Fruit fly (Drosophila melanogaster): ENCODE data around the gene CG11068.

CG11068 gene

dm6 chrX:13993144-13993700, 38.2 kb downstream of the CG11068 start:
- TF ChIP-seq br (GFP tag; optimal IDR thresholded peaks at IDR 0.05): no peak
- no peak for TF ChIP-seq fru (GFP tag; optimal IDR thresholded peaks at IDR 0.05)
- TF ChIP-seq CG9705 (GFP tag; optimal IDR thresholded peaks at IDR 0.05): peak; percentile 9
- peak; percentile 81 for TF ChIP-seq Sp1 (GFP tag; optimal IDR thresholded peaks at IDR 0.05)
- no peak for TF ChIP-seq Abd-B (GFP tag; optimal IDR thresholded peaks at IDR 0.05)
- TF ChIP-seq psq (GFP tag; optimal IDR thresholded peaks at IDR 0.05): peak; percentile 23
- no peak for TF ChIP-seq dsf (GFP tag; optimal IDR thresholded peaks at IDR 0.05; ENCODE audit: borderline replicate concordance)
- no peak for TF ChIP-seq GATAd (GFP tag; optimal IDR thresholded peaks at IDR 0.05)
- no peak for TF ChIP-seq HLH106 (tag; optimal IDR thresholded peaks at IDR 0.05)
- no peak for TF ChIP-seq dl (GFP tag; optimal IDR thresholded peaks at IDR 0.05; ENCODE audit: insufficient read depth in 1 of 2, partially characterized antibody in 2 of 2)
- no peak for TF ChIP-seq dmrt93B (GFP tag; optimal IDR thresholded peaks at IDR 0.05)
- TF ChIP-seq Dfd (GFP tag; optimal IDR thresholded peaks at IDR 0.05): no peak
- TF ChIP-seq lola (GFP tag; optimal IDR thresholded peaks at IDR 0.05): no peak
- TF ChIP-seq Rel (GFP tag; optimal IDR thresholded peaks at IDR 0.05): no peak
- TF ChIP-seq Rel (tag; optimal IDR thresholded peaks at IDR 0.05): peak; percentile 37
- no peak for TF ChIP-seq Hr83 (GFP tag; optimal IDR thresholded peaks at IDR 0.05; ENCODE audit: poor library complexity, severe bottlenecking)
- TF ChIP-seq N (GFP tag; optimal IDR thresholded peaks at IDR 0.05): no peak
- no peak for TF ChIP-seq sage (GFP tag; optimal IDR thresholded peaks at IDR 0.05)
- TF ChIP-seq tai (GFP tag; optimal IDR thresholded peaks at IDR 0.05): no peak
- no peak for TF ChIP-seq h (GFP tag; optimal IDR thresholded peaks at IDR 0.05)
- no peak for TF ChIP-seq CG32264 (GFP tag; optimal IDR thresholded peaks at IDR 0.05)
- TF ChIP-seq jim (GFP tag; optimal IDR thresholded peaks at IDR 0.05): no peak
- peak; percentile 66 for TF ChIP-seq CrebA (GFP tag; optimal IDR thresholded peaks at IDR 0.05; ENCODE audit: borderline replicate concordance)
- TF ChIP-seq Dif (GFP tag; optimal IDR thresholded peaks at IDR 0.05; ENCODE audit: partially characterized antibody): no peak
- TF ChIP-seq pan (optimal IDR thresholded peaks at IDR 0.05): no peak
- no peak for TF ChIP-seq sv (GFP tag; optimal IDR thresholded peaks at IDR 0.05)
- TF ChIP-seq ey (GFP tag; optimal IDR thresholded peaks at IDR 0.05): no peak
- TF ChIP-seq brk (GFP tag; optimal IDR thresholded peaks at IDR 0.05): no peak
- TF ChIP-seq usp (GFP tag; optimal IDR thresholded peaks at IDR 0.05): no peak
- no peak for TF ChIP-seq Hr78 (GFP tag; optimal IDR thresholded peaks at IDR 0.05)
- no peak for TF ChIP-seq woc (GFP tag; optimal IDR thresholded peaks at IDR 0.05)
- TF ChIP-seq rgr (GFP tag; optimal IDR thresholded peaks at IDR 0.05): no peak
- no peak for TF ChIP-seq OdsH (GFP tag; optimal IDR thresholded peaks at IDR 0.05)
- no peak for TF ChIP-seq Jra (GFP tag; optimal IDR thresholded peaks at IDR 0.05)
- no peak for TF ChIP-seq Myc (optimal IDR thresholded peaks at IDR 0.05)

DNA sequence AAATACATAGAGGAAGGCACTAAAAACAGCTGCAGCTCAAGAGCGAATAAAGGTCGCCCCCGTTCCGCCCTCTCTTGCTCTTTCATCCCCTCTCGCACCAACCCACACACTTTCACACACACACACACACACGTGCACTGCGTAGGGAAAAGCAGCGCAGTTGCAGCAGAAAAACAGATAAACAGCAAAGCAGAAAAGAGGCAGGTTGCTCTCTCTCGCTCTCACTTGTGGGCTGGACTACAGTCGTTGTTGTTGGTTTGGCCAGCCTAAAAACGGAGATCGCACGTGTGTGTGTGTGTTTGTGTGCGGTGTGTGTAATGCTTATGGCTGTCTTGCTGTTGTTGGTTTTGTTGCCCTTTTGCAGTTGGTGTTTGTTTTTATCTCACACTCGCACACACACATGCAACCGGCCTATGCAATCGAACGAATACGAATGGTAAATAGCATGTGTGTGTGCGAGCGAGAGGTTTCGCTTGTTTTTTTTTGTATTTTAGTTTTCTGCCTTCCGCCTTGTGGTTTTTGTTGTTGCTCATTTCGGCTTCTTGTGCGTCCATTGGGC, 39.8 kb downstream of the CG11068 start:
- TF ChIP-seq brk (GFP tag; optimal IDR thresholded peaks at IDR 0.05) (no peak), woc (GFP tag; optimal IDR thresholded peaks at IDR 0.05) (no peak), CrebA (GFP tag; optimal IDR thresholded peaks at IDR 0.05; ENCODE audit: borderline replicate concordance) (peak; percentile 56), Hr78 (GFP tag; optimal IDR thresholded peaks at IDR 0.05) (no peak), sv (GFP tag; optimal IDR thresholded peaks at IDR 0.05) (no peak), lola (GFP tag; optimal IDR thresholded peaks at IDR 0.05) (no peak), Rel (GFP tag; optimal IDR thresholded peaks at IDR 0.05) (no peak), Rel (tag; optimal IDR thresholded peaks at IDR 0.05) (peak; percentile 7), rgr (GFP tag; optimal IDR thresholded peaks at IDR 0.05) (peak; percentile 36), Hr83 (GFP tag; optimal IDR thresholded peaks at IDR 0.05; ENCODE audit: poor library complexity, severe bottlenecking) (peak; percentile 45), sage (GFP tag; optimal IDR thresholded peaks at IDR 0.05) (no peak), psq (GFP tag; optimal IDR thresholded peaks at IDR 0.05) (peak; percentile 74), dsf (GFP tag; optimal IDR thresholded peaks at IDR 0.05; ENCODE audit: borderline replicate concordance) (no peak), CG32264 (GFP tag; optimal IDR thresholded peaks at IDR 0.05) (no peak), Myc (optimal IDR thresholded peaks at IDR 0.05) (no peak), Jra (GFP tag; optimal IDR thresholded peaks at IDR 0.05) (peak; percentile 46), Sp1 (GFP tag; optimal IDR thresholded peaks at IDR 0.05) (peak; percentile 56), h (GFP tag; optimal IDR thresholded peaks at IDR 0.05) (peak; percentile 53), ey (GFP tag; optimal IDR thresholded peaks at IDR 0.05) (no peak), HLH106 (tag; optimal IDR thresholded peaks at IDR 0.05) (no peak), tai (GFP tag; optimal IDR thresholded peaks at IDR 0.05) (no peak), Dif (GFP tag; optimal IDR thresholded peaks at IDR 0.05; ENCODE audit: partially characterized antibody) (no peak), dmrt93B (GFP tag; optimal IDR thresholded peaks at IDR 0.05) (peak; percentile 8), fru (GFP tag; optimal IDR thresholded peaks at IDR 0.05) (no peak), N (GFP tag; optimal IDR thresholded peaks at IDR 0.05) (peak; percentile 43), Dfd (GFP tag; optimal IDR thresholded peaks at IDR 0.05) (peak; percentile 47), Abd-B (GFP tag; optimal IDR thresholded peaks at IDR 0.05) (no peak), dl (GFP tag; optimal IDR thresholded peaks at IDR 0.05; ENCODE audit: insufficient read depth in 1 of 2, partially characterized antibody in 2 of 2) (no peak), usp (GFP tag; optimal IDR thresholded peaks at IDR 0.05) (no peak), OdsH (GFP tag; optimal IDR thresholded peaks at IDR 0.05) (no peak), Vsx2 (GFP tag; optimal IDR thresholded peaks at IDR 0.05; ENCODE audit: partially characterized antibody) (no peak), jim (GFP tag; optimal IDR thresholded peaks at IDR 0.05) (peak; percentile 30)
